Fruit fly (Drosophila melanogaster): ENCODE data around the gene Atg14.

DNA sequence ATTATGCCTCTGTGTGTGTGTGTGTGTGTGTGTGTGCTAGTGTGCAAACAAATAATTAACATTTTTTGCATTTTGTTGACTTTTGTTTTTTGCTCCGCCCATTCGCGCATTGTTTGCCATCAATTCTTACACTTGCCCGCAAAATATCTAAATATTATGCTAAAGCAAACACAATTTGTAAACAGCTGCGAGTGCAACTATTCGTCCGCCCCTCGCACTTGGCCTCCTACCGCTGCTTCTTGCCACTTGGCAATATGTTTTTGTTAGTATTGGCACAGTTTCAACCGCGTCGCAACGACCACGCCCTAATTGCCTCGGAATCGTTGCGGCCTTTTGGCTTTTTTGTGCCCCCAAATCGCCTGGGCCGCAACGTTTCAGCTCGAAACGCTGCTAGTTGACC, 38.6 kb upstream of the Atg14 start:
- TF ChIP-seq Mnt (GFP tag; optimal IDR thresholded peaks at IDR 0.05) (no peak), CG12768 (GFP tag; optimal IDR thresholded peaks at IDR 0.05) (no peak), kay (GFP tag; ENCODE audit: borderline replicate concordance) (peak; percentile 41), Hr96 (GFP tag; optimal IDR thresholded peaks at IDR 0.05) (no peak), toe (GFP tag; optimal IDR thresholded peaks at IDR 0.05) (no peak), cic (GFP tag; optimal IDR thresholded peaks at IDR 0.05) (no peak), CG1620 (GFP tag; optimal IDR thresholded peaks at IDR 0.05) (no peak)

All from whole organism, adult.